Fruit fly (Drosophila melanogaster) whole organism, embryonic: ENCODE measurements around the gene trbl.

ENCODE experiments used
- Abd-B ChIP-seq: fragments of 200-800 bp; sonication (Bioruptor generic); optimal IDR thresholded peaks from 2 replicates; lab custom pipeline; 2018; ENCODE audit warnings: missing biosample characterization, mild to moderate bottlenecking, missing genetic modification characterization, moderate library complexity
- BtbVII ChIP-seq: fragments of 200-800 bp; sonication (Bioruptor generic); optimal IDR thresholded peaks from 3 replicates; lab custom pipeline; 2017; ENCODE audit warnings: missing biosample characterization, mild to moderate bottlenecking, missing genetic modification characterization
- Bteb2 ChIP-seq: fragments of 200-800 bp; sonication (Bioruptor generic); optimal IDR thresholded peaks from 2 replicates; lab custom pipeline; 2016; ENCODE audit warnings: missing biosample characterization, missing genetic modification characterization
- CG10654 ChIP-seq: fragments of 200-800 bp; sonication (Bioruptor generic); optimal IDR thresholded peaks from 2 replicates; lab custom pipeline; 2016; ENCODE audit warnings: missing biosample characterization, missing genetic modification characterization
- CG12104 ChIP-seq: fragments of 200-800 bp; sonication (Bioruptor generic); optimal IDR thresholded peaks from 3 replicates; lab custom pipeline; 2016; ENCODE audit warnings: missing biosample characterization, missing genetic modification characterization
- CG12391 ChIP-seq: fragments of 200-800 bp; sonication (Bioruptor generic); optimal IDR thresholded peaks from 3 replicates; lab custom pipeline; 2018; ENCODE audit warnings: missing biosample characterization, mild to moderate bottlenecking, missing genetic modification characterization, moderate library complexity
- CG13624 ChIP-seq: fragments of 200-800 bp; sonication (Bioruptor generic); optimal IDR thresholded peaks from 2 replicates; lab custom pipeline; 2016; ENCODE audit warnings: missing biosample characterization, missing genetic modification characterization
- CG14014 ChIP-seq: fragments of 200-800 bp; sonication (Bioruptor generic); IDR thresholded peaks from 2 replicates; pipeline ENCODE4 v1.3.6; 2022; ENCODE audit warnings: missing biosample characterization, missing genetic modification characterization
- CG15269 ChIP-seq: fragments of 200-800 bp; sonication (Bioruptor generic); optimal IDR thresholded peaks from 2 replicates; lab custom pipeline; 2018; ENCODE audit warnings: missing biosample characterization, mild to moderate bottlenecking, missing genetic modification characterization, moderate library complexity
- CG16779 ChIP-seq: fragments of 200-800 bp; sonication (Bioruptor generic); IDR thresholded peaks from 2 replicates; pipeline ENCODE4 v1.3.6; 2022; ENCODE audit warnings: missing biosample characterization, missing genetic modification characterization
- CG17612 ChIP-seq: fragments of 200-800 bp; sonication (Bioruptor generic); IDR thresholded peaks from 2 replicates; pipeline ENCODE4 v1.3.6; 2022; ENCODE audit warnings: missing biosample characterization, missing genetic modification characterization
- CG17829 ChIP-seq: fragments of 200-800 bp; optimal IDR thresholded peaks from 2 replicates; lab custom pipeline; 2019; ENCODE audit warnings: missing biosample characterization, mild to moderate bottlenecking, missing genetic modification characterization, moderate library complexity
- CG18262 ChIP-seq: fragments of 200-800 bp; optimal IDR thresholded peaks from 3 replicates; lab custom pipeline; 2019; ENCODE audit warnings: missing biosample characterization, mild to moderate bottlenecking, missing genetic modification characterization, moderate library complexity
- CG18476 ChIP-seq: fragments of 200-800 bp; sonication (Bioruptor generic); optimal IDR thresholded peaks from 2 replicates; lab custom pipeline; 2016; ENCODE audit warnings: missing biosample characterization, mild to moderate bottlenecking, missing genetic modification characterization
- CG2678 ChIP-seq: fragments of 200-800 bp; sonication (Bioruptor generic); optimal IDR thresholded peaks from 3 replicates; lab custom pipeline; 2019; ENCODE audit warnings: missing biosample characterization, mild to moderate bottlenecking, missing genetic modification characterization, moderate library complexity
- CG34422 ChIP-seq: fragments of 200-800 bp; sonication (Bioruptor generic); IDR thresholded peaks from 3 replicates; pipeline ENCODE4 v1.3.6; 2022; ENCODE audit warnings: missing biosample characterization, missing genetic modification characterization
- CG5953 ChIP-seq: fragments of 200-800 bp; sonication (Bioruptor generic); IDR thresholded peaks from 2 replicates; pipeline ENCODE4 v1.3.6; 2022; ENCODE audit warnings: missing biosample characterization, missing genetic modification characterization
- Dll ChIP-seq: fragments of 200-800 bp; sonication (Bioruptor generic); IDR thresholded peaks from 4 replicates; pipeline ENCODE4 v1.3.6; 2022; ENCODE audit warnings: missing biosample characterization, missing genetic modification characterization; ENCODE audit not compliant: partially characterized antibody
- Hand ChIP-seq: fragments of 200-800 bp; sonication (Bioruptor generic); optimal IDR thresholded peaks from 2 replicates; lab custom pipeline; 2017; ENCODE audit warnings: mild to moderate bottlenecking, missing biosample characterization, missing genetic modification reagents, missing genetic modification characterization
- Lhr ChIP-seq: fragments of 200-800 bp; sonication (Bioruptor generic); optimal IDR thresholded peaks from 3 replicates; lab custom pipeline; 2017; ENCODE audit warnings: mild to moderate bottlenecking, missing biosample characterization, missing genetic modification reagents, missing genetic modification characterization
- MTF-1 ChIP-seq: fragments of 200-800 bp; sonication (Bioruptor generic); optimal IDR thresholded peaks from 2 replicates; lab custom pipeline; 2018; ENCODE audit warnings: missing biosample characterization, mild to moderate bottlenecking, missing genetic modification characterization, borderline replicate concordance
- Rfx ChIP-seq: fragments of 200-800 bp; sonication (Bioruptor generic); IDR thresholded peaks from 2 replicates; pipeline ENCODE4 v1.3.6; 2022; ENCODE audit warnings: missing biosample characterization, missing genetic modification characterization
- Scr ChIP-seq: fragments of 200-800 bp; sonication (Bioruptor generic); IDR thresholded peaks from 2 replicates; pipeline ENCODE4 v1.3.6; 2022; ENCODE audit warnings: missing biosample characterization, missing genetic modification characterization; ENCODE audit not compliant: partially characterized antibody
- Spps ChIP-seq: fragments of 200-800 bp; sonication (Bioruptor generic); optimal IDR thresholded peaks from 2 replicates; lab custom pipeline; 2018; ENCODE audit warnings: missing biosample characterization, mild to moderate bottlenecking, missing genetic modification characterization
- Ssrp ChIP-seq: fragments of 200-800 bp; sonication (Bioruptor generic); optimal IDR thresholded peaks from 2 replicates; lab custom pipeline; 2018; ENCODE audit warnings: missing biosample characterization, mild to moderate bottlenecking, missing genetic modification characterization, moderate library complexity
- ato ChIP-seq: fragments of 200-800 bp; sonication (Bioruptor generic); IDR thresholded peaks from 2 replicates; pipeline ENCODE4 v1.3.6; 2022; ENCODE audit warnings: missing biosample characterization, missing genetic modification characterization; ENCODE audit not compliant: partially characterized antibody
- bab2 ChIP-seq: fragments of 200-800 bp; sonication (Bioruptor generic); optimal IDR thresholded peaks from 2 replicates; lab custom pipeline; 2016; ENCODE audit warnings: missing biosample characterization, missing genetic modification characterization
- bbx ChIP-seq: fragments of 200-800 bp; sonication (Bioruptor generic); IDR thresholded peaks from 2 replicates; pipeline ENCODE4 v1.3.6; 2022; ENCODE audit warnings: missing biosample characterization, missing genetic modification characterization; ENCODE audit not compliant: partially characterized antibody
- crol ChIP-seq: fragments of 200-800 bp; sonication (Bioruptor generic); IDR thresholded peaks from 2 replicates; pipeline ENCODE4 v1.3.6; 2022; ENCODE audit warnings: missing biosample characterization, missing genetic modification characterization
- cwo ChIP-seq: fragments of 200-800 bp; sonication (Bioruptor generic); optimal IDR thresholded peaks from 3 replicates; lab custom pipeline; 2017; ENCODE audit warnings: missing biosample characterization, missing genetic modification characterization, mild to moderate bottlenecking, moderate library complexity, missing genetic modification reagents
- eve ChIP-seq, 2 experiments: fragments of >200 bp; optimal IDR thresholded peaks; 2 replicates each; lab custom pipeline; 2017; ENCODE audit warnings: missing biosample characterization in 2 of 2, missing genetic modification characterization in 2 of 2
- gt ChIP-seq: fragments of 200-800 bp; sonication (Bioruptor generic); IDR thresholded peaks from 2 replicates; pipeline ENCODE4 v1.3.6; 2022; ENCODE audit warnings: missing biosample characterization, missing genetic modification characterization
- hbn ChIP-seq: fragments of 200-800 bp; sonication (Bioruptor generic); IDR thresholded peaks from 2 replicates; pipeline ENCODE4 v1.3.6; 2022; ENCODE audit warnings: missing biosample characterization, missing genetic modification characterization; ENCODE audit not compliant: partially characterized antibody
- lilli ChIP-seq: fragments of 200-800 bp; sonication (Bioruptor generic); optimal IDR thresholded peaks from 3 replicates; lab custom pipeline; 2016; ENCODE audit warnings: missing biosample characterization, missing genetic modification characterization
- lov ChIP-seq, 2 experiments: fragments of 200-800 bp in 1 of 2; fragments of >200 bp in 1 of 2; sonication (Bioruptor generic) in 1 of 2; IDR thresholded peaks in 1 of 2; optimal IDR thresholded peaks in 1 of 2; 2 replicates in 1 of 2; 3 replicates in 1 of 2; pipeline versions ENCODE4 v1.3.6 to Lab custom; 2017 to 2022; ENCODE audit warnings: missing biosample characterization in 1 of 2, missing genetic modification characterization in 1 of 2
- mam ChIP-seq: fragments of 200-800 bp; sonication (Bioruptor generic); optimal IDR thresholded peaks from 3 replicates; lab custom pipeline; 2016; ENCODE audit warnings: missing biosample characterization, missing genetic modification characterization
- otp ChIP-seq: fragments of 200-800 bp; sonication (Bioruptor generic); IDR thresholded peaks from 3 replicates; pipeline ENCODE4, ENCODE4 v1.3.6; 2022; ENCODE audit warnings: missing biosample characterization, missing genetic modification characterization
- pan ChIP-seq, 4 experiments: fragments of >200 bp in 3 of 4; fragments of 200-800 bp in 1 of 4; sonication (Bioruptor generic) in 1 of 4; optimal IDR thresholded peaks in 3 of 4; IDR thresholded peaks in 1 of 4; 2 replicates each; pipeline versions ENCODE4 v1.3.6 to Lab custom; 2017 to 2022; ENCODE audit warnings: missing biosample characterization in 2 of 4, missing genetic modification characterization in 2 of 4, mixed read lengths in 1 of 4
- rib ChIP-seq: fragments of 200-800 bp; sonication (Bioruptor generic); IDR thresholded peaks from 2 replicates; pipeline ENCODE4 v1.3.6; 2022; ENCODE audit warnings: missing biosample characterization, missing genetic modification characterization
- ro ChIP-seq: fragments of 200-800 bp; sonication (Bioruptor generic); IDR thresholded peaks from 2 replicates; pipeline ENCODE4 v1.3.6; 2022; ENCODE audit warnings: missing biosample characterization, missing genetic modification characterization
- row ChIP-seq: fragments of 200-800 bp; sonication (Bioruptor generic); IDR thresholded peaks from 3 replicates; pipeline ENCODE4 v1.3.6; 2022; ENCODE audit warnings: missing biosample characterization, missing genetic modification characterization
- seq ChIP-seq: fragments of 200-800 bp; sonication (Bioruptor generic); IDR thresholded peaks from 2 replicates; pipeline ENCODE4 v1.3.6; 2022; ENCODE audit warnings: missing biosample characterization, missing genetic modification characterization
- sqz ChIP-seq: fragments of 200-800 bp; sonication (Bioruptor generic); optimal IDR thresholded peaks from 3 replicates; lab custom pipeline; 2018; ENCODE audit warnings: missing biosample characterization, mild to moderate bottlenecking, missing genetic modification characterization
- tin ChIP-seq: fragments of 200-800 bp; sonication (Bioruptor generic); optimal IDR thresholded peaks from 3 replicates; lab custom pipeline; 2016; ENCODE audit warnings: missing biosample characterization, missing genetic modification characterization
- tio ChIP-seq: fragments of 200-800 bp; sonication (Bioruptor generic); optimal IDR thresholded peaks from 2 replicates; lab custom pipeline; 2017; ENCODE audit warnings: missing biosample characterization, missing genetic modification characterization, inconsistent platforms
- vnd ChIP-seq: fragments of 200-800 bp; sonication (Bioruptor generic); IDR thresholded peaks from 3 replicates; pipeline ENCODE4 v1.3.6; 2022; ENCODE audit warnings: missing biosample characterization, missing genetic modification characterization; ENCODE audit not compliant: partially characterized antibody
- zf30C ChIP-seq: fragments of 200-800 bp; sonication (Bioruptor generic); optimal IDR thresholded peaks from 3 replicates; lab custom pipeline; 2018; ENCODE audit warnings: missing biosample characterization, mild to moderate bottlenecking, missing genetic modification characterization

trbl gene

DNA sequence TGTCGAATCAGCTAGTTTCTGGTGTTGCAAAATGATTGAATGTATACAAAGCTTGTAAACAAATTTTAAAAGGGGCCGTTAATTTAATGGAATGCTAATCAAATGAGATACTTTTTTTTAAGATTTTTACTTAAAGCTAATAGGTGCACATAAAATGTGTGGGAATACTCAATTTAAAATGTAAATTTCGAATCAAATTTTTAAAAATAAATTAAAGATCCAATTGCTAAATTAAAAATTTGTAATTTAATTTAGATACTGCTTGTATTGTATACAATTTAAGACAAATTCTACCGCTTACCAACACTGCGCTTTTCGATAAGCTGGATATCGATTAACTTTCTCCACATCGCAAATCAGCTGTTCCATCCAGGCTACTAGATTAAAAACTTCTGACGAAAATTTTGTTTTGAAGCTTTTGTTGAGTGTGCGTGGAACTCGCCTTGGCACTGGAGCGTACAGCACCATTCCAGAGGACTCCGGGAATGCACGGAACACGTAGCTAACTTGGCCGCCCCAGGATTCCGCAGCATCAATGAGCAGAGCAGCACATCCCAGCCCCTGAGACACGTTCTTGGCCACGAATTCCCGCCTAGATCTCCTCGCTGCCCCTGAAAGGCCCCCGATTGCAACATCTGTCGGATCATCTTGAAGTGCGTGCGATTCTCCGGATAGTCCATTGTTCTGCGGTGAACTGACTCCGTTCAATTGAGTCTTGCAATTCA is 17.2 kb downstream of the trbl start, which contains the start of the genes CG5498 and fbl:
Gene CG5498 (minus strand): TSS at position 24 of the 725 bp plus-strand sequence.
Gene fbl (plus strand): TSS at position 344 of the 725 bp plus-strand sequence.
- TF ChIP-seq seq (GFP tag; lab: Robert Waterston, UW): no peak
- peak; percentile 64 for TF ChIP-seq Rfx (GFP tag; lab: Robert Waterston, UW)
- peak; percentile 43 for TF ChIP-seq Lhr (GFP tag; lab: Kevin White, UChicago)
- no peak for TF ChIP-seq gt (GFP tag; lab: Robert Waterston, UW)
- TF ChIP-seq rib (GFP tag; lab: Robert Waterston, UW): no peak
- TF ChIP-seq row: peak; percentile 56
- TF ChIP-seq CG17829 (tag; lab: Kevin White, UChicago): peak; percentile 74
- TF ChIP-seq lilli (GFP tag; lab: Kevin White, UChicago): peak; percentile 83
- peak; percentile 62 for TF ChIP-seq CG13624 (GFP tag; lab: Kevin White, UChicago)
- no peak for TF ChIP-seq bbx
- TF ChIP-seq Dll (GFP tag; lab: Robert Waterston, UW): peak; percentile 49; the same call in 1 of the 4 replicates
- peak; percentile 71 for TF ChIP-seq CG18262 (tag; lab: Kevin White, UChicago)
- peak; percentile 66 for TF ChIP-seq CG12104 (GFP tag; lab: Kevin White, UChicago)
- TF ChIP-seq mam (GFP tag; lab: Kevin White, UChicago): peak; percentile 47
- peak; percentile 33 for TF ChIP-seq cwo (GFP tag; lab: Kevin White, UChicago)
- peak; percentile 80 for TF ChIP-seq CG12391 (tag; lab: Kevin White, UChicago)
- no peak for TF ChIP-seq CG17612 (GFP tag; lab: Robert Waterston, UW)
- TF ChIP-seq ro: no peak
- TF ChIP-seq zf30C (GFP tag; lab: Kevin White, UChicago): no peak
- peak; percentile 53 for TF ChIP-seq bab2 (GFP tag; lab: Kevin White, UChicago)
- 0 out of 2 replicates have a peak, but pooled peaks have one; percentile 34 for TF ChIP-seq crol (GFP tag; lab: Robert Waterston, UW)
- TF ChIP-seq pan (optimal IDR thresholded peaks at IDR 0.05; lab: Kevin White, UChicago): no peak
- TF ChIP-seq pan (GFP tag; optimal IDR thresholded peaks at IDR 0.05 in 1 of 2, IDR thresholded peaks at IDR 0.05 in 1 of 2): peak in 1 of 2 experiments; percentile 46
- peak; percentile 60 for TF ChIP-seq CG15269 (tag; lab: Kevin White, UChicago)
- peak; percentile 32 for TF ChIP-seq Ssrp (tag; lab: Kevin White, UChicago)
- TF ChIP-seq CG5953 (GFP tag; lab: Robert Waterston, UW): no peak
- TF ChIP-seq hbn (GFP tag; lab: Robert Waterston, UW): peak; percentile 38; the same call in 1 of the 2 replicates
- no peak for TF ChIP-seq Hand (GFP tag; lab: Kevin White, UChicago)
- TF ChIP-seq CG18476 (GFP tag; lab: Kevin White, UChicago): peak; percentile 56
- no peak for TF ChIP-seq lov (optimal IDR thresholded peaks at IDR 0.05; lab: Kevin White, UChicago)
- TF ChIP-seq lov (GFP tag; IDR thresholded peaks at IDR 0.05; lab: Robert Waterston, UW): no peak
- peak; percentile 46 for TF ChIP-seq tin
- peak; percentile 79 for TF ChIP-seq CG2678 (tag; lab: Kevin White, UChicago)
- 0 out of 3 replicates have a peak, but pooled peaks have one; percentile 23 for TF ChIP-seq CG34422
- TF ChIP-seq MTF-1: no peak
- peak; percentile 53 for TF ChIP-seq tio (GFP tag; lab: Kevin White, UChicago)
- TF ChIP-seq sqz (GFP tag; lab: Kevin White, UChicago): no peak
- TF ChIP-seq BtbVII: peak; percentile 52
- no peak for TF ChIP-seq eve (GFP tag; optimal IDR thresholded peaks at IDR 0.05; lab: Kevin White, UChicago)
- peak; percentile 62 for TF ChIP-seq CG10654 (GFP tag; lab: Kevin White, UChicago)
- no peak for TF ChIP-seq vnd (GFP tag; lab: Robert Waterston, UW)
- no peak for TF ChIP-seq CG16779 (GFP tag; lab: Robert Waterston, UW)
- TF ChIP-seq CG14014 (GFP tag; lab: Robert Waterston, UW): 0 out of 2 replicates have a peak, but pooled peaks have one; percentile 40
- TF ChIP-seq Spps (tag; lab: Kevin White, UChicago): peak; percentile 21
- TF ChIP-seq Scr (GFP tag; lab: Robert Waterston, UW): peak; percentile 34; the same call in 1 of the 2 replicates
- peak; percentile 59 for TF ChIP-seq Bteb2 (GFP tag; lab: Kevin White, UChicago)
- no peak for TF ChIP-seq ato (GFP tag; lab: Robert Waterston, UW)
- TF ChIP-seq Abd-B (GFP tag; lab: Kevin White, UChicago): no peak
- no peak for TF ChIP-seq otp (GFP tag; lab: Robert Waterston, UW)
